Worm (Caenorhabditis elegans): ENCODE results near the gene glt-3.

Gene glt-3

DNA sequence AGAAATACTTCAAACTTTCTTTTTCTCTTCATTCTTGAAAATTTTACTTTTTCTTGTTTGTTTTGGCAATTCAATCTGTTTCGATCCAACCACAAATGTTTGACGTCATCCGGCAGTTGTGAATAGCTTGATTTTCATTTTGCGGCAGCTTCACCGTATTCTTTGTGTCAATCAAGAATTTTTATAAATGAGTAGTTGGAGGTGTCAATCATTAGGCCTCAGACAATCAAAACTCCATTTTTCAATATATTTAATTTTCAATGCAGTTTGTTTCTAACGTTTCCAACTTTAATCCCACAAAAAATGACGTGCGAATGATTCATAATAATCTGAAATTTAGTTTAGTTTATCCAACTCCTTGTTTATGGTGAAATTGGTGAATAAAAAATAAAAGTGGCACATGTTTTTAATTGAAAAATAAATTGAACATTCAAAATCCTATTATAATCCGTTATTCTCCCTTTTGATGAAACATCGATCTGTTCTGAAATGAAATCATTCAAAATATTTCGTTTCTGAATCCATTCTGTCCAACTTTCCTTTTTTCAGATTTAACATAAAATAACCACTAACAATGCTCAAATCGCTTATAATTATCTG lies 27.5 kb downstream of the glt-3 start, which contains the start of gene ttr-53:
TSS of gene ttr-53 (plus strand) at position 550 of the 600 bp plus-strand sequence.
- TF ChIP-seq fkh-10 (GFP tag; optimal IDR thresholded peaks at IDR 0.05) = no peak
- no peak for TF ChIP-seq sox-4 (tag; optimal IDR thresholded peaks at IDR 0.05)
- TF ChIP-seq nhr-85 (tag) = no peak
- no peak for TF ChIP-seq unc-130 (tag; optimal IDR thresholded peaks at IDR 0.05)
- no peak for TF ChIP-seq ces-1 (GFP tag; optimal IDR thresholded peaks at IDR 0.05)
- no peak for TF ChIP-seq nhr-20 (tag; optimal IDR thresholded peaks at IDR 0.05)
- TF ChIP-seq egl-13 (tag; optimal IDR thresholded peaks at IDR 0.05) = no peak
- TF ChIP-seq nhr-19 (GFP tag; conservative IDR thresholded peaks at IDR 0.05) = no peak
- no peak for TF ChIP-seq pag-3 (tag; optimal IDR thresholded peaks at IDR 0.05; ENCODE audit: borderline replicate concordance, insufficient read depth)
- no peak for TF ChIP-seq unc-98 (GFP tag; IDR thresholded peaks at IDR 0.05)
- TF ChIP-seq skn-1 (tag; optimal IDR thresholded peaks at IDR 0.05) = no peak
- no peak for TF ChIP-seq C34B4.2 (tag; optimal IDR thresholded peaks at IDR 0.05)
- no peak for TF ChIP-seq hlh-17 (GFP tag; optimal IDR thresholded peaks at IDR 0.05; ENCODE audit: borderline replicate concordance)
- TF ChIP-seq lsy-2 (tag; optimal IDR thresholded peaks at IDR 0.05) = no peak
- no peak for TF ChIP-seq lin-14 (GFP tag; optimal IDR thresholded peaks at IDR 0.05)
- TF ChIP-seq ceh-82 (tag; optimal IDR thresholded peaks at IDR 0.05) = no peak
- no peak for TF ChIP-seq rnt-1 (tag; optimal IDR thresholded peaks at IDR 0.05)
- TF ChIP-seq snpc-4 (tag; optimal IDR thresholded peaks at IDR 0.05) = no peak
- TF ChIP-seq ceh-8 (GFP tag; optimal IDR thresholded peaks at IDR 0.05) = no peak
- no peak for TF ChIP-seq sptf-1 (tag; optimal IDR thresholded peaks at IDR 0.05)

ce11 chrIV:10161706-10162105 lies 31.6 kb downstream of the glt-3 start, which contains the start of gene pps-1:
Gene pps-1, plus strand, starts transcription at chrIV:10162006.
- TF ChIP-seq pax-3 (tag; optimal IDR thresholded peaks at IDR 0.05) (peak; percentile 25), nhr-77 (tag; optimal IDR thresholded peaks at IDR 0.05) (no peak), fkh-8 (tag; optimal IDR thresholded peaks at IDR 0.05) (peak; percentile 6)

ce11 chrIV:10164086-10164485 lies 34.0 kb downstream of the glt-3 start:
- TF ChIP-seq mab-9 (GFP tag; IDR thresholded peaks at IDR 0.05) (no peak), nhr-47 (tag; optimal IDR thresholded peaks at IDR 0.05) (no peak), nhr-237 (tag; optimal IDR thresholded peaks at IDR 0.05) (no peak), fos-1 (tag; optimal IDR thresholded peaks at IDR 0.05) (no peak), nhr-11 (tag; optimal IDR thresholded peaks at IDR 0.05) (no peak), pag-3 (tag; optimal IDR thresholded peaks at IDR 0.05; ENCODE audit: borderline replicate concordance, insufficient read depth) (no peak), snu-23 (GFP tag; optimal IDR thresholded peaks at IDR 0.05) (no peak), C16A3.4 (tag; optimal IDR thresholded peaks at IDR 0.05) (no peak), aly-2 (tag; optimal IDR thresholded peaks at IDR 0.05) (no peak), nhr-85 (tag) (no peak), alr-1 (tag; optimal IDR thresholded peaks at IDR 0.05; ENCODE audit: borderline replicate concordance) (no peak)

DNA sequence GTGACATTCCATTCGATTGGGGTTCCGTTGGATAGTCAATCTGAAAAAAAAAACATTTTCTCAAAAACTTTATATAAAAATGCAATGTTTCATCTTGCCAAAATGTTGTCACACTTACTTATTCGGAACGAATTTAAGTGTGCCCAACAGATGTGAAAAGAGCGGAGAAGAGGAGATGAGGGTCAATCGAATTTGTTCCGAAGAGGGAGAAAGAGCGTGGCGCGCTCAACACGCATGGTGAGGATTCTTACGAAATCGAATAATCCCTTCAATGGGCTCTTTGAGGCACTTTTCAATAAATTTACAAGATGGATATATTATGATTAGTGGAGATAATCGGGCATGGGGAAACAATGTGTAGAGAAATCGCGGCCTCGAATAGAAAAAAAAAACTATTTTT lies 40.8 kb downstream of the glt-3 start:
- TF ChIP-seq skn-1 (tag; optimal IDR thresholded peaks at IDR 0.05) (no peak), lin-14 (GFP tag; optimal IDR thresholded peaks at IDR 0.05) (peak; percentile 84), ceh-88 (GFP tag; IDR thresholded peaks at IDR 0.05) (no peak), grh-1 (GFP tag; IDR thresholded peaks at IDR 0.05) (no peak), egl-27 (tag; optimal IDR thresholded peaks at IDR 0.05) (no peak), pag-3 (tag; optimal IDR thresholded peaks at IDR 0.05; ENCODE audit: borderline replicate concordance, insufficient read depth) (no peak), zag-1 (tag; optimal IDR thresholded peaks at IDR 0.05) (no peak), hlh-4 (tag; optimal IDR thresholded peaks at IDR 0.05) (no peak), pax-3 (tag; optimal IDR thresholded peaks at IDR 0.05) (no peak), isw-1 (GFP tag; IDR thresholded peaks at IDR 0.05) (no peak), aha-1 (tag; optimal IDR thresholded peaks at IDR 0.05) (no peak), zip-4 (GFP tag; optimal IDR thresholded peaks at IDR 0.05) (no peak), unc-30 (tag; optimal IDR thresholded peaks at IDR 0.05) (no peak), nhr-71 (tag; optimal IDR thresholded peaks at IDR 0.05) (peak; percentile 21), efl-1 (optimal IDR thresholded peaks at IDR 0.05) (no peak), efl-1 (GFP tag; optimal IDR thresholded peaks at IDR 0.05 in 1 of 2) (no peak), dpl-1 (GFP tag; optimal IDR thresholded peaks at IDR 0.05) (no peak), ces-1 (GFP tag; optimal IDR thresholded peaks at IDR 0.05) (peak; percentile 38), Y116A8C.19 (tag; optimal IDR thresholded peaks at IDR 0.05; ENCODE audit: borderline replicate concordance) (no peak), ceh-63 (GFP tag; optimal IDR thresholded peaks at IDR 0.05) (no peak), lin-15B (tag; optimal IDR thresholded peaks at IDR 0.05) (no peak)
